Worm (Caenorhabditis elegans) whole organism, young adult: ENCODE measurements around the gene K03B4.4.

ENCODE experiments used
- B0019.2 ChIP-seq: fragments of 200-800 bp; sonication (Bioruptor generic); conservative IDR thresholded peaks from 2 replicates; pipeline ENCODE4 v1.3.6; 2022; ENCODE audit warnings: missing genetic modification reagents, missing genetic modification characterization, missing compliant biosample characterization
- ZK185.1 ChIP-seq: sonication (generic microtip); optimal IDR thresholded peaks from 2 replicates; lab custom pipeline; 2016; ENCODE audit warnings: mild to moderate bottlenecking, missing genetic modification characterization, missing compliant biosample characterization; ENCODE audit not compliant: poor library complexity, severe bottlenecking
- aptf-2 ChIP-seq: fragments of 200-800 bp; sonication (Bioruptor generic); conservative IDR thresholded peaks from 2 replicates; pipeline ENCODE4 v1.3.6; 2022; ENCODE audit warnings: missing genetic modification reagents, missing genetic modification characterization, missing compliant biosample characterization
- ets-4 ChIP-seq: fragments of 200-800 bp; sonication (Bioruptor generic); optimal IDR thresholded peaks from 2 replicates; lab custom pipeline; 2018; ENCODE audit warnings: mild to moderate bottlenecking, missing genetic modification characterization, missing compliant biosample characterization
- rcor-1 ChIP-seq: fragments of 200-800 bp; sonication (Bioruptor generic); IDR thresholded peaks from 2 replicates; pipeline ENCODE4 v1.3.6; 2022; ENCODE audit warnings: missing genetic modification reagents, missing genetic modification characterization, missing compliant biosample characterization
- snpc-1.1 ChIP-seq: sonication (generic microtip); optimal IDR thresholded peaks from 2 replicates; lab custom pipeline; 2017; ENCODE audit warnings: missing genetic modification characterization, mild to moderate bottlenecking, missing compliant biosample characterization, antibody characterized with exemption, moderate library complexity, missing genotype, missing genetic modification reagents; ENCODE audit not compliant: insufficient read depth

ce11 chrV:4662400-4662799 is 19.4 kb upstream of the K03B4.4 start, which contains the start of gene srx-74:
- TF ChIP-seq snpc-1.1 (tag; lab: Kevin White, UChicago) (no peak), ZK185.1 (tag; lab: Kevin White, UChicago) (no peak), ets-4 (GFP tag; lab: Kevin White, UChicago) (no peak), B0019.2 (GFP tag; lab: Robert Waterston, UW) (no peak), aptf-2 (no peak), rcor-1 (GFP tag; lab: Robert Waterston, UW) (no peak)
